Fruit fly (Drosophila melanogaster): ENCODE results near the gene Sgt.

Sgt gene

dm6 chr2L:17472582-17473524, 1.4 kb downstream of the Sgt start, which contains the start of gene BicD (continued):
- TF ChIP-seq CG10209 (GFP tag; optimal IDR thresholded peaks at IDR 0.05) (no peak), CTCF (GFP tag; optimal IDR thresholded peaks at IDR 0.05) (peak; percentile 54), odd (GFP tag; optimal IDR thresholded peaks at IDR 0.05) (peak; percentile 31), schlank (tag; optimal IDR thresholded peaks at IDR 0.05) (no peak), chinmo (GFP tag; IDR thresholded peaks at IDR 0.05; ENCODE audit: partially characterized antibody) (0 out of 4 replicates have a peak, but pooled peaks have one; percentile 62), CG8924 (tag; optimal IDR thresholded peaks at IDR 0.05) (peak; percentile 24), wek (GFP tag; optimal IDR thresholded peaks at IDR 0.05) (peak; percentile 37), Bteb2 (GFP tag; optimal IDR thresholded peaks at IDR 0.05) (no peak), TFAM (GFP tag; optimal IDR thresholded peaks at IDR 0.05) (no peak), CG9215 (GFP tag; IDR thresholded peaks at IDR 0.05) (no peak), cg (GFP tag; optimal IDR thresholded peaks at IDR 0.05) (peak; percentile 88), CG32532 (GFP tag; IDR thresholded peaks at IDR 0.05) (no peak), ewg (GFP tag; optimal IDR thresholded peaks at IDR 0.05) (no peak), Hr3 (GFP tag; optimal IDR thresholded peaks at IDR 0.05) (peak; percentile 2), CG1233 (GFP tag; optimal IDR thresholded peaks at IDR 0.05) (no peak), CG31441 (GFP tag; IDR thresholded peaks at IDR 0.05) (peak; percentile 47; the same call in 1 of the 2 replicates), Atf6 (GFP tag; IDR thresholded peaks at IDR 0.05) (peak; percentile 17; the same call in 1 of the 2 replicates), tgo (GFP tag; IDR thresholded peaks at IDR 0.05) (no peak), Six4 (GFP tag; optimal IDR thresholded peaks at IDR 0.05) (no peak), CG42726 (GFP tag; IDR thresholded peaks at IDR 0.05; ENCODE audit: partially characterized antibody) (peak; percentile 35; the same call in 1 of the 2 replicates), Lhr (GFP tag; optimal IDR thresholded peaks at IDR 0.05) (peak; percentile 72), sna (GFP tag; IDR thresholded peaks at IDR 0.05; ENCODE audit: partially characterized antibody) (peak; percentile 72; the same call in 1 of the 2 replicates), D19B (GFP tag; optimal IDR thresholded peaks at IDR 0.05) (no peak), gro (GFP tag; optimal IDR thresholded peaks at IDR 0.05) (no peak), en (GFP tag; optimal IDR thresholded peaks at IDR 0.05) (no peak), ac (GFP tag; optimal IDR thresholded peaks at IDR 0.05) (no peak), Scr (GFP tag; IDR thresholded peaks at IDR 0.05; ENCODE audit: partially characterized antibody) (peak; percentile 70), fd3F (GFP tag; optimal IDR thresholded peaks at IDR 0.05) (no peak), CG34376 (GFP tag; optimal IDR thresholded peaks at IDR 0.05) (peak; percentile 28), fd102C (GFP tag; optimal IDR thresholded peaks at IDR 0.05) (no peak), CG18599 (GFP tag; optimal IDR thresholded peaks at IDR 0.05) (peak; percentile 26), Sox102F (GFP tag; optimal IDR thresholded peaks at IDR 0.05) (no peak), zf30C (GFP tag; optimal IDR thresholded peaks at IDR 0.05) (no peak), GATAe (GFP tag; conservative IDR thresholded peaks at IDR 0.05) (no peak), Dref (GFP tag; IDR thresholded peaks at IDR 0.05) (peak; percentile 77), stc (GFP tag; IDR thresholded peaks at IDR 0.05) (no peak), CG16779 (GFP tag; IDR thresholded peaks at IDR 0.05) (no peak), phol (tag; optimal IDR thresholded peaks at IDR 0.05) (peak; percentile 58), Lpt (GFP tag; optimal IDR thresholded peaks at IDR 0.05) (no peak), Hmr (GFP tag; optimal IDR thresholded peaks at IDR 0.05) (peak; percentile 72), ttk (GFP tag; IDR thresholded peaks at IDR 0.05) (no peak), unpg (GFP tag; optimal IDR thresholded peaks at IDR 0.05) (no peak), CG6689 (GFP tag; IDR thresholded peaks at IDR 0.05) (no peak), Doc3 (GFP tag; IDR thresholded peaks at IDR 0.05; ENCODE audit: partially characterized antibody) (peak; percentile 60; the same call in 2 of the 3 replicates), nau (GFP tag; optimal IDR thresholded peaks at IDR 0.05) (no peak), sens-2 (GFP tag; IDR thresholded peaks at IDR 0.05) (no peak), Xbp1 (GFP tag; optimal IDR thresholded peaks at IDR 0.05) (no peak), tna (GFP tag; IDR thresholded peaks at IDR 0.05; ENCODE audit: partially characterized antibody) (no peak; the same call in 1 of the 2 replicates)
